Worm (Caenorhabditis elegans): Measurements from ENCODE around the gene ZK1307.9.
A peak's percentile ranks its signal among the peaks of the same experiment; 100 is the strongest.

ZK1307.9 gene

DNA sequence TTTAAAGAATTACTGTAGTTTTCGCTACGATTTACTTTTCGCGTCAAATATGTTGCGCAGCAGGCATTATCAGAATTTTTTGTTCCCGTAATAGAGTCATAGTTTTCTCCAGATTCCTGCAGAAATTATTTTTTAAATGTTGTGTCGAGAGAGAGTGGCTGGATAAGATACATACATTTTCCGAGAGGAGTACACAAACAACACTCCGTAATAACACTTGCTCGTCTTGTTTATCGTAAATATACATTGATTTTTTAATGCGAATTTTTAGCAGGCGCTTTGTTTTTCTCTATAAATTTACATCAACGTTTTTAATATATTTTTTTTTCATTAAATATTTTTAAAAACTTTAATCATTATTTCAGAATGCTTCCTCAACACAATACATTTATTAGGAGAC is 19.7 kb downstream of the ZK1307.9 start, which contains the start of gene taf-8:
Gene taf-8 (plus strand): TSS at position 360 of the 400 bp plus-strand sequence.
- TF ChIP-seq nhr-28 (tag; optimal IDR thresholded peaks at IDR 0.05) (peak; percentile 9), ceh-44 (GFP tag; IDR thresholded peaks at IDR 0.05) (no peak), mes-2 (tag; optimal IDR thresholded peaks at IDR 0.05; ENCODE audit: poor library complexity, severe bottlenecking) (peak; percentile 60), fkh-10 (GFP tag; optimal IDR thresholded peaks at IDR 0.05) (peak; percentile 26), mep-1 (tag; optimal IDR thresholded peaks at IDR 0.05) (no peak), nhr-42 (GFP tag; IDR thresholded peaks at IDR 0.05) (no peak), mxl-3 (GFP tag; optimal IDR thresholded peaks at IDR 0.05) (no peak), hlh-11 (tag; optimal IDR thresholded peaks at IDR 0.05) (no peak), aha-1 (tag) (peak; percentile 78), zfp-2 (tag; optimal IDR thresholded peaks at IDR 0.05) (no peak), pha-4 (GFP tag; IDR thresholded peaks at IDR 0.05) (no peak), pha-4 (tag; optimal IDR thresholded peaks at IDR 0.05) (no peak), lin-1 (GFP tag; IDR thresholded peaks at IDR 0.05) (no peak), daf-16 (GFP tag; optimal IDR thresholded peaks at IDR 0.05) (no peak), daf-16 (tag; optimal IDR thresholded peaks at IDR 0.05) (peak; percentile 42), nhr-11 (tag; optimal IDR thresholded peaks at IDR 0.05) (peak; percentile 21), vab-7 (GFP tag; IDR thresholded peaks at IDR 0.05) (no peak), Y48G9A.11 (GFP tag; IDR thresholded peaks at IDR 0.05) (peak; percentile 98), spr-3 (GFP tag; optimal IDR thresholded peaks at IDR 0.05) (no peak), T20F7.1 (GFP tag; optimal IDR thresholded peaks at IDR 0.05) (peak; percentile 97), dpl-1 (GFP tag; optimal IDR thresholded peaks at IDR 0.05) (peak; percentile 66), lsy-2 (tag; optimal IDR thresholded peaks at IDR 0.05) (peak in 1 of 2 experiments; percentile 82), R02D3.7 (tag; optimal IDR thresholded peaks at IDR 0.05) (peak; percentile 68), arid-1 (GFP tag; conservative IDR thresholded peaks at IDR 0.05) (no peak), nhr-77 (tag; optimal IDR thresholded peaks at IDR 0.05) (no peak), zag-1 (tag; optimal IDR thresholded peaks at IDR 0.05) (no peak), nhr-48 (tag; optimal IDR thresholded peaks at IDR 0.05) (no peak), unc-62 (GFP tag; optimal IDR thresholded peaks at IDR 0.05 in 1 of 2) (peak in 1 of 2 experiments; percentile 59), unc-62 (tag; optimal IDR thresholded peaks at IDR 0.05) (no peak)

- TF ChIP-seq egl-27 (tag; optimal IDR thresholded peaks at IDR 0.05): no peak
- TF ChIP-seq hif-1 (tag; optimal IDR thresholded peaks at IDR 0.05): no peak
- TF ChIP-seq nhr-76 (tag; optimal IDR thresholded peaks at IDR 0.05): no peak
- no peak for TF ChIP-seq ztf-7 (tag; optimal IDR thresholded peaks at IDR 0.05)
- no peak for TF ChIP-seq ZK337.2 (GFP tag; IDR thresholded peaks at IDR 0.05)
- no peak for TF ChIP-seq set-16 (GFP tag; IDR thresholded peaks at IDR 0.05)
- TF ChIP-seq mxl-3 (GFP tag; optimal IDR thresholded peaks at IDR 0.05): no peak
- TF ChIP-seq lin-39 (tag; optimal IDR thresholded peaks at IDR 0.05): no peak
- no peak for TF ChIP-seq aha-1 (tag)
- TF ChIP-seq mes-2 (tag; optimal IDR thresholded peaks at IDR 0.05; ENCODE audit: poor library complexity, severe bottlenecking): no peak
- no peak for TF ChIP-seq pqm-1 (tag; optimal IDR thresholded peaks at IDR 0.05)
- TF ChIP-seq nhr-11 (tag; optimal IDR thresholded peaks at IDR 0.05): no peak
- no peak for TF ChIP-seq lin-13 (GFP tag; optimal IDR thresholded peaks at IDR 0.05)
- no peak for TF ChIP-seq ctbp-1 (GFP tag; IDR thresholded peaks at IDR 0.05)
- no peak for TF ChIP-seq madf-9 (GFP tag; conservative IDR thresholded peaks at IDR 0.05)
- no peak for TF ChIP-seq ceh-44 (GFP tag; IDR thresholded peaks at IDR 0.05)
- TF ChIP-seq nhr-10 (tag; optimal IDR thresholded peaks at IDR 0.05): no peak
- TF ChIP-seq daf-16 (GFP tag; optimal IDR thresholded peaks at IDR 0.05): no peak
- TF ChIP-seq daf-16 (tag; optimal IDR thresholded peaks at IDR 0.05): no peak
- TF ChIP-seq R02D3.7 (tag; optimal IDR thresholded peaks at IDR 0.05): no peak
- no peak for TF ChIP-seq egl-43 (GFP tag; IDR thresholded peaks at IDR 0.05)
Observed at ce11 chrII:9671308-9671707, 22.0 kb downstream of the ZK1307.9 start, which contains the start of gene ZK1320.7. Gene ZK1320.7, plus strand, starts transcription at chrII:9671608.
